Worm (Caenorhabditis elegans) whole organism, L3 larva: ENCODE measurements around the gene fbxc-21.

Experiments
- ama-1 ChIP-seq: fragments of 150-350 bp; optimal IDR thresholded peaks from 2 replicates; lab custom pipeline; 2018
- lin-15B ChIP-seq: fragments of 150-350 bp; optimal IDR thresholded peaks from 2 replicates; lab custom pipeline; 2014; ENCODE audit warnings: missing biosample characterization, missing genetic modification characterization
- nhr-77 ChIP-seq: fragments of 150-350 bp; optimal IDR thresholded peaks from 2 replicates; lab custom pipeline; 2014; ENCODE audit warnings: missing biosample characterization, missing genetic modification characterization
- unc-39 ChIP-seq: sonication (generic microtip); optimal IDR thresholded peaks from 4 replicates; lab custom pipeline; 2017; ENCODE audit warnings: missing biosample characterization, missing genetic modification characterization
- unc-62 ChIP-seq: fragments of 150-350 bp; sonication (generic microtip); optimal IDR thresholded peaks from 4 replicates; lab custom pipeline; 2014; ENCODE audit warnings: missing biosample characterization, missing genetic modification reagents, missing genetic modification characterization

ce11 chrII:1688813-1689212, 3.9 kb downstream of the fbxc-21 start, which contains the start of the genes fbxb-18 and fbxb-19:
- no peak for TF ChIP-seq unc-39 (tag; lab: Kevin White, UChicago)
- TF ChIP-seq unc-62, result no peak
- TF ChIP-seq ama-1 (lab: Kevin White, UChicago), result no peak
- TF ChIP-seq nhr-77, result no peak
- TF ChIP-seq lin-15B (tag; lab: Kevin White, UChicago), result no peak
